Fruit fly (Drosophila melanogaster) whole organism, embryonic: ENCODE data around the gene Obp93a.

Source experiments
- Aef1 ChIP-seq: fragments of 200-800 bp; sonication (Bioruptor generic); IDR thresholded peaks from 3 replicates; pipeline ENCODE4 v1.3.6; 2022; ENCODE audit warnings: missing biosample characterization, missing genetic modification characterization
- B-H1 ChIP-seq: fragments of 200-800 bp; sonication (Bioruptor generic); IDR thresholded peaks from 3 replicates; pipeline ENCODE4 v1.3.6; 2022; ENCODE audit warnings: missing biosample characterization, missing genetic modification characterization
- CG10321 ChIP-seq: fragments of 200-800 bp; sonication (Bioruptor generic); IDR thresholded peaks from 2 replicates; pipeline ENCODE4 v1.3.6; 2022; ENCODE audit warnings: missing biosample characterization, missing genetic modification characterization
- CG10543 ChIP-seq: fragments of 200-800 bp; sonication (Bioruptor generic); optimal IDR thresholded peaks from 3 replicates; lab custom pipeline; 2017; ENCODE audit warnings: missing biosample characterization, mild to moderate bottlenecking, missing genetic modification characterization, moderate library complexity
- CG12104 ChIP-seq: fragments of 200-800 bp; sonication (Bioruptor generic); optimal IDR thresholded peaks from 3 replicates; lab custom pipeline; 2016; ENCODE audit warnings: missing biosample characterization, missing genetic modification characterization
- CG12391 ChIP-seq: fragments of 200-800 bp; sonication (Bioruptor generic); optimal IDR thresholded peaks from 3 replicates; lab custom pipeline; 2018; ENCODE audit warnings: missing biosample characterization, mild to moderate bottlenecking, missing genetic modification characterization, moderate library complexity
- CG12659 ChIP-seq: fragments of 200-800 bp; sonication (Bioruptor generic); optimal IDR thresholded peaks from 3 replicates; lab custom pipeline; 2017; ENCODE audit warnings: mild to moderate bottlenecking, missing biosample characterization, missing genetic modification reagents, missing genetic modification characterization
- CG15011 ChIP-seq: fragments of 200-800 bp; sonication (Bioruptor generic); optimal IDR thresholded peaks from 3 replicates; lab custom pipeline; 2018; ENCODE audit warnings: missing biosample characterization, mild to moderate bottlenecking, missing genetic modification characterization
- CG17385 ChIP-seq: fragments of 200-800 bp; sonication (Bioruptor generic); optimal IDR thresholded peaks from 3 replicates; lab custom pipeline; 2018; ENCODE audit warnings: missing biosample characterization, mild to moderate bottlenecking, missing genetic modification characterization
- CG4360 ChIP-seq: fragments of 200-800 bp; sonication (Bioruptor generic); IDR thresholded peaks from 2 replicates; pipeline ENCODE4 v1.3.6; 2022; ENCODE audit warnings: missing biosample characterization, missing genetic modification characterization
- CG6254 ChIP-seq: fragments of 200-800 bp; sonication (Bioruptor generic); optimal IDR thresholded peaks from 3 replicates; lab custom pipeline; 2017; ENCODE audit warnings: mild to moderate bottlenecking, missing biosample characterization, missing genetic modification reagents, missing genetic modification characterization
- CG6791 ChIP-seq: fragments of 200-800 bp; sonication (Bioruptor generic); IDR thresholded peaks from 3 replicates; pipeline ENCODE4 v1.3.6; 2022; ENCODE audit warnings: missing biosample characterization, missing genetic modification characterization; ENCODE audit not compliant: partially characterized antibody
- CG6854 ChIP-seq: fragments of 200-800 bp; sonication (Bioruptor generic); optimal IDR thresholded peaks from 3 replicates; lab custom pipeline; 2017; ENCODE audit warnings: missing biosample characterization, mild to moderate bottlenecking, missing genetic modification characterization
- CG7271 ChIP-seq: fragments of 200-800 bp; sonication (Bioruptor generic); optimal IDR thresholded peaks from 2 replicates; lab custom pipeline; 2018; ENCODE audit warnings: missing biosample characterization, mild to moderate bottlenecking, missing genetic modification characterization, moderate library complexity
- GATAe ChIP-seq: fragments of 200-800 bp; sonication (Bioruptor generic); conservative IDR thresholded peaks from 2 replicates; pipeline ENCODE4 v1.3.6; 2022; ENCODE audit warnings: missing biosample characterization, missing genetic modification characterization
- Jarid2 ChIP-seq: fragments of 200-800 bp; sonication (Bioruptor generic); optimal IDR thresholded peaks from 3 replicates; lab custom pipeline; 2017; ENCODE audit warnings: mild to moderate bottlenecking, missing biosample characterization, missing genetic modification reagents, missing genetic modification characterization
- Lhr ChIP-seq: fragments of 200-800 bp; sonication (Bioruptor generic); optimal IDR thresholded peaks from 3 replicates; lab custom pipeline; 2017; ENCODE audit warnings: mild to moderate bottlenecking, missing biosample characterization, missing genetic modification reagents, missing genetic modification characterization
- Med ChIP-seq: fragments of 200-800 bp; sonication (Bioruptor generic); peaks from one replicate; lab custom pipeline; 2016; ENCODE audit warnings: missing biosample characterization, missing genetic modification characterization, mild to moderate bottlenecking, inconsistent platforms, moderate library complexity
- NK7.1 ChIP-seq: fragments of 200-800 bp; sonication (Bioruptor generic); optimal IDR thresholded peaks from 3 replicates; lab custom pipeline; 2016; ENCODE audit warnings: missing biosample characterization, missing genetic modification characterization
- PHDP ChIP-seq: fragments of 200-800 bp; sonication (Bioruptor generic); optimal IDR thresholded peaks from 3 replicates; lab custom pipeline; 2018; ENCODE audit warnings: missing biosample characterization, mild to moderate bottlenecking, missing genetic modification characterization, moderate library complexity
- Sry-β ChIP-seq: fragments of 200-800 bp; sonication (Bioruptor generic); optimal IDR thresholded peaks from 2 replicates; lab custom pipeline; 2018; ENCODE audit warnings: missing biosample characterization, mild to moderate bottlenecking, missing genetic modification characterization, moderate library complexity
- Trl ChIP-seq, 3 experiments: fragments of >200 bp in 2 of 3; fragments of 200-800 bp in 1 of 3; sonication (Bioruptor generic) in 1 of 3; optimal IDR thresholded peaks; 2 replicates in 1 of 3; 3 replicates in 2 of 3; lab custom pipeline; 2016 to 2017; ENCODE audit warnings: missing biosample characterization in 1 of 3, missing genetic modification characterization in 1 of 3
- Vsx1 ChIP-seq: fragments of 200-800 bp; sonication (Bioruptor generic); optimal IDR thresholded peaks from 2 replicates; lab custom pipeline; 2017; ENCODE audit warnings: missing biosample characterization, mild to moderate bottlenecking, missing genetic modification characterization, missing genetic modification reagents
- YL-1 ChIP-seq: fragments of 200-800 bp; sonication (Bioruptor generic); optimal IDR thresholded peaks from 3 replicates; lab custom pipeline; 2017; ENCODE audit warnings: missing biosample characterization, mild to moderate bottlenecking, missing genetic modification characterization
- abd-A ChIP-seq: fragments of 200-800 bp; sonication (Bioruptor generic); optimal IDR thresholded peaks from 3 replicates; lab custom pipeline; 2019; ENCODE audit warnings: missing biosample characterization, mild to moderate bottlenecking, missing genetic modification characterization, moderate library complexity
- bbx ChIP-seq: fragments of 200-800 bp; sonication (Bioruptor generic); IDR thresholded peaks from 2 replicates; pipeline ENCODE4 v1.3.6; 2022; ENCODE audit warnings: missing biosample characterization, missing genetic modification characterization; ENCODE audit not compliant: partially characterized antibody
- cg ChIP-seq: fragments of 200-800 bp; sonication (Bioruptor generic); optimal IDR thresholded peaks from 3 replicates; lab custom pipeline; 2019; ENCODE audit warnings: missing biosample characterization, mild to moderate bottlenecking, missing genetic modification characterization, moderate library complexity
- chn ChIP-seq: fragments of 200-800 bp; sonication (Bioruptor generic); optimal IDR thresholded peaks from 2 replicates; lab custom pipeline; 2016; ENCODE audit warnings: missing biosample characterization, missing genetic modification characterization
- crol ChIP-seq: fragments of 200-800 bp; sonication (Bioruptor generic); IDR thresholded peaks from 2 replicates; pipeline ENCODE4 v1.3.6; 2022; ENCODE audit warnings: missing biosample characterization, missing genetic modification characterization
- dati ChIP-seq: fragments of 200-800 bp; sonication (Bioruptor generic); IDR thresholded peaks from 2 replicates; pipeline ENCODE4 v1.3.6; 2022; ENCODE audit warnings: missing biosample characterization, missing genetic modification characterization
- dysf ChIP-seq: fragments of 200-800 bp; sonication (Bioruptor generic); IDR thresholded peaks from 3 replicates; pipeline ENCODE4 v1.3.6; 2022; ENCODE audit warnings: missing biosample characterization, missing genetic modification characterization
- fd3F ChIP-seq: fragments of 200-800 bp; sonication (Bioruptor generic); optimal IDR thresholded peaks from 2 replicates; lab custom pipeline; 2018; ENCODE audit warnings: missing biosample characterization, mild to moderate bottlenecking, missing genetic modification characterization, moderate library complexity
- gce ChIP-seq: fragments of 200-800 bp; sonication (Bioruptor generic); IDR thresholded peaks from 3 replicates; pipeline ENCODE4 v1.3.6; 2022; ENCODE audit warnings: missing biosample characterization, missing genetic modification characterization
- her ChIP-seq: fragments of 200-800 bp; sonication (Bioruptor generic); optimal IDR thresholded peaks from 2 replicates; lab custom pipeline; 2016; ENCODE audit warnings: missing biosample characterization, missing genetic modification characterization
- hkb ChIP-seq, 2 experiments: fragments of 200-800 bp in 1 of 2; fragments of >200 bp in 1 of 2; sonication (Bioruptor generic) in 1 of 2; IDR thresholded peaks in 1 of 2; optimal IDR thresholded peaks in 1 of 2; 2 replicates each; pipeline versions ENCODE4 v1.3.6 to Lab custom; 2017 to 2022; ENCODE audit warnings: missing biosample characterization in 1 of 2, missing genetic modification characterization in 1 of 2
- insv ChIP-seq, 2 experiments: fragments of 200-800 bp; sonication (Bioruptor generic); optimal IDR thresholded peaks; 3 replicates each; lab custom pipeline; 2016 to 2018; ENCODE audit warnings: missing biosample characterization in 2 of 2, missing genetic modification characterization in 2 of 2
- klu ChIP-seq: fragments of 200-800 bp; sonication (Bioruptor generic); IDR thresholded peaks from 2 replicates; pipeline ENCODE4 v1.3.6; 2022; ENCODE audit warnings: missing biosample characterization, missing genetic modification characterization
- nerfin-1 ChIP-seq: fragments of 200-800 bp; sonication (Bioruptor generic); optimal IDR thresholded peaks from 3 replicates; lab custom pipeline; 2019; ENCODE audit warnings: missing biosample characterization, mild to moderate bottlenecking, missing genetic modification characterization, moderate library complexity
- oc ChIP-seq: fragments of 200-800 bp; sonication (Bioruptor generic); optimal IDR thresholded peaks from 2 replicates; lab custom pipeline; 2018; ENCODE audit warnings: missing biosample characterization, mild to moderate bottlenecking, missing genetic modification characterization, moderate library complexity
- onecut ChIP-seq: fragments of 200-800 bp; sonication (Bioruptor generic); IDR thresholded peaks from 2 replicates; pipeline ENCODE4 v1.3.6; 2022; ENCODE audit warnings: missing biosample characterization, missing genetic modification characterization
- pros ChIP-seq: fragments of 200-800 bp; sonication (Bioruptor generic); optimal IDR thresholded peaks from 3 replicates; lab custom pipeline; 2019; ENCODE audit warnings: missing biosample characterization, mild to moderate bottlenecking, missing genetic modification characterization, moderate library complexity
- rib ChIP-seq: fragments of 200-800 bp; sonication (Bioruptor generic); IDR thresholded peaks from 2 replicates; pipeline ENCODE4 v1.3.6; 2022; ENCODE audit warnings: missing biosample characterization, missing genetic modification characterization
- sqz ChIP-seq: fragments of 200-800 bp; sonication (Bioruptor generic); optimal IDR thresholded peaks from 3 replicates; lab custom pipeline; 2018; ENCODE audit warnings: missing biosample characterization, mild to moderate bottlenecking, missing genetic modification characterization
- sr ChIP-seq: fragments of 200-800 bp; sonication (Bioruptor generic); IDR thresholded peaks from 3 replicates; pipeline ENCODE4 v1.3.6; 2022; ENCODE audit warnings: missing biosample characterization, missing genetic modification characterization
- tll ChIP-seq, 2 experiments: fragments of 200-800 bp in 1 of 2; fragments of >200 bp in 1 of 2; sonication (Bioruptor generic) in 1 of 2; optimal IDR thresholded peaks; 2 replicates each; lab custom pipeline; 2017 to 2019; ENCODE audit warnings: missing biosample characterization in 2 of 2, missing genetic modification characterization in 2 of 2, mild to moderate bottlenecking in 1 of 2, moderate library complexity in 1 of 2
- twi ChIP-seq: fragments of 200-800 bp; optimal IDR thresholded peaks from 2 replicates; lab custom pipeline; 2019; ENCODE audit warnings: missing biosample characterization, mild to moderate bottlenecking, missing genetic modification characterization, moderate library complexity

Gene Obp93a

DNA sequence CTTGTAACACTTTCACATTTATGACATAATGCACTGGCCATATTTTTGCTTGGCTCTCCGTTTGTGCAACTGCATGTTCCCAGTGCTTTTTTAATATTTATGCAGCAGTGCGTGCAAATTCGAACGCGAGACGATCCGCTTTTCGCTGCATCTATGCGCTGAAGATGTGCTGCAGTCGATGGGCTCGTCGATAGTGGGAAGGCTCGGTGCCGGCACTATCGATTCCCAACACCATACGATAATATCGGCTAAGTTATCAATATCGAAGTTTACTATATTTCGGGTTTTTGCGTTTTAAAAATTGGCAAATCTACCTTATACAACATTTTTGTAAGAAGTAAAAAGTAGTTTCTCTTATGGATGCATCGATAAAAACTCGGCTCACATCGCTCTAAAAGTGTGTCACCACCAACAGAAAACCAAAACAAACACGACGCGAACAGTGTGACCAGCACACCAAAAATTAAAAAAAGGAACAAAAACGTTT, 31.8 kb downstream of the Obp93a start, which contains the start of gene RhoGAP93B (continued):
- TF ChIP-seq twi, result peak; percentile 54
- peak; percentile 82 for TF ChIP-seq B-H1 (GFP tag; lab: Robert Waterston, UW)
- TF ChIP-seq YL-1 (GFP tag; lab: Kevin White, UChicago), result peak; percentile 91
- TF ChIP-seq bbx, result peak; percentile 100
- TF ChIP-seq klu (GFP tag; lab: Robert Waterston, UW), result peak; percentile 84
- TF ChIP-seq dysf (GFP tag; lab: Robert Waterston, UW), result peak; percentile 88
- TF ChIP-seq CG10543 (GFP tag; lab: Kevin White, UChicago), result peak; percentile 85
- TF ChIP-seq oc (tag; lab: Kevin White, UChicago), result no peak
- peak; percentile 52; the same call in 1 of the 2 replicates for TF ChIP-seq dati (GFP tag; lab: Robert Waterston, UW)
- TF ChIP-seq CG15011, result no peak
- peak; percentile 69 for TF ChIP-seq her
- peak; percentile 74 for TF ChIP-seq CG6254 (GFP tag; lab: Kevin White, UChicago)
- TF ChIP-seq onecut (GFP tag; lab: Robert Waterston, UW), result peak; percentile 76
- TF ChIP-seq PHDP, result peak; percentile 84
- TF ChIP-seq Lhr, result peak; percentile 94
- peak; percentile 84 for TF ChIP-seq CG7271 (tag; lab: Kevin White, UChicago)
- peak; percentile 45 for TF ChIP-seq fd3F (GFP tag; lab: Kevin White, UChicago)
- TF ChIP-seq NK7.1 (GFP tag; lab: Kevin White, UChicago), result peak; percentile 63

DNA sequence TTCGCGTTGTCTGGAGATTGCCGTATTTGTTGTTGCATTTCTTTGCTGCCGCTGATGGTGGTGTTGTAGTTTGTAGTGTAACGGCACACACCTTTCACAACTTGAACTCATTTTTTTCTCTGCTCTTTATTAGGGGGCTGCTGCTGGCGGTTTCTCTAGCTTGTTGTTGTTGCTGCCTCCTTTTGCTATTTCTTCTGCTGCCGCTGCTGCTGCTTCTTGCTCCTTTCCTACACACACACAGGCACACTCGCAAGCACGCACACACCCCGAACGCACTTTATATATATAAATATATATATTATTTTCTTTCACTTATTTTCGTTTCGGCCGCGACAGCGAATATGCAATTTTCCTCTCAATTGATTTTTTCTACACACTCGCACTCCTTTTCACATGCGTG, 32.4 kb downstream of the Obp93a start:
- TF ChIP-seq abd-A (tag; lab: Kevin White, UChicago), result no peak
- TF ChIP-seq sqz (GFP tag; lab: Kevin White, UChicago), result peak; percentile 7
- TF ChIP-seq Sry-β (GFP tag; lab: Kevin White, UChicago), result no peak
- TF ChIP-seq rib (GFP tag; lab: Robert Waterston, UW), result 0 out of 2 replicates have a peak, but pooled peaks have one; percentile 41
- no peak for TF ChIP-seq CG12659
- peak; percentile 50 for TF ChIP-seq Med (GFP tag; lab: Kevin White, UChicago)
- peak; percentile 61 for TF ChIP-seq CG17385 (GFP tag; lab: Kevin White, UChicago)
- TF ChIP-seq GATAe (GFP tag; lab: Robert Waterston, UW), result no peak
- peak; percentile 78 for TF ChIP-seq CG4360 (GFP tag; lab: Robert Waterston, UW)

DNA sequence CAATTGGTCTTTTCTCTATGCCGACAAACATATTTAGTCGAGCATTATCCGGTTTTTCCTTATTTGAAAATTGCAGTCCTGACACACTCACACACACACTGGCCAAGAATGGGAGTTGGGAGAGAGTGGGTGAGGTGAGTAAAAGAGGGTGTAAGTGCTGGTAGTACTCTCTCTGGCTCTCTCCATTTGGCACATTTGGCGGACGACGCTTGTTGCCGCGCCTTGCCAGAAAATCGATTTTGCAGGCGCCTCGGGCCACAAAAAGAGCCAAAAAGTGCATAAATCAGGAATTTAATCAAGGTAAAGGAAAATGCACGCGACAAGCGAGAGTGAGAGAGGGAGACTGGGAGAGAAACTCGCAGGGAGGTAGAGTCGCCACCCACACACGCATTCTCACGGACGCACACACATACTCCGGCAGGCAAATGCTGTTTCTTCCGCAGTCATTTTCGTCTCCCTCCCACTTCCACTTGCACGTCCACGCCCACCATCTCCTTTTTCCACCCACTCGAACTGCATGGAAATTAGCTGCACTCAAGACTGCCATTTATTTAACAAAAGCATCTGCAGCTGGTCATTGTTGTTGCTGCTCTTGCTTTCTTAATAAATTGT, 32.9 kb downstream of the Obp93a start:
- TF ChIP-seq crol (GFP tag; lab: Robert Waterston, UW) (peak; percentile 13; the same call in 1 of the 2 replicates), CG10321 (GFP tag; lab: Robert Waterston, UW) (no peak), hkb (optimal IDR thresholded peaks at IDR 0.05; lab: Kevin White, UChicago) (no peak), hkb (GFP tag; IDR thresholded peaks at IDR 0.05; lab: Robert Waterston, UW) (0 out of 2 replicates have a peak, but pooled peaks have one; percentile 14), CG6854 (GFP tag; lab: Kevin White, UChicago) (no peak), nerfin-1 (tag; lab: Kevin White, UChicago) (peak; percentile 30), Aef1 (GFP tag; lab: Robert Waterston, UW) (no peak), Trl (optimal IDR thresholded peaks at IDR 0.05; lab: Kevin White, UChicago) (peak; percentile 70 to 72), Trl (GFP tag; optimal IDR thresholded peaks at IDR 0.05; lab: Kevin White, UChicago) (no peak), Jarid2 (GFP tag; lab: Kevin White, UChicago) (no peak), insv (GFP tag; optimal IDR thresholded peaks at IDR 0.05; lab: Kevin White, UChicago) (peak in 1 of 2 experiments; percentile 18), Vsx1 (no peak), CG12391 (tag; lab: Kevin White, UChicago) (no peak), sr (0 out of 3 replicates have a peak, but pooled peaks have one; percentile 11), tll (GFP tag; optimal IDR thresholded peaks at IDR 0.05; lab: Kevin White, UChicago) (peak in 1 of 2 experiments; percentile 32), chn (GFP tag; lab: Kevin White, UChicago) (peak; percentile 27), CG12104 (GFP tag; lab: Kevin White, UChicago) (no peak), CG6791 (GFP tag; lab: Robert Waterston, UW) (peak; percentile 39; the same call in 1 of the 3 replicates), cg (GFP tag; lab: Kevin White, UChicago) (peak; percentile 55), pros (GFP tag; lab: Kevin White, UChicago) (peak; percentile 51), gce (GFP tag; lab: Robert Waterston, UW) (0 out of 3 replicates have a peak, but pooled peaks have one; percentile 13)
